Fruit fly (Drosophila melanogaster) S2 (cell line): ENCODE data around the gene Osi10a.

ENCODE experiments used
- CG8478 ChIP-seq: fragments of >200 bp; optimal IDR thresholded peaks from 2 replicates; lab custom pipeline; 2018
- CTCF ChIP-seq, 2 experiments: fragments of >200 bp; optimal IDR thresholded peaks; 2 replicates each; lab custom pipeline; 2018

- no peak for TF ChIP-seq CG8478 (lab: Kevin White, UChicago)
- TF ChIP-seq CTCF (optimal IDR thresholded peaks at IDR 0.05; lab: Kevin White, UChicago) = no peak
Observed at dm6 chr3R:6306584-6306983, 42.8 kb downstream of the Osi10a start, which contains the start of gene CG46026.
